Fruit fly (Drosophila melanogaster) whole organism, embryonic: ENCODE data around the gene CG1910.

Source experiments
- CG10321 ChIP-seq: fragments of 200-800 bp; sonication (Bioruptor generic); IDR thresholded peaks from 2 replicates; pipeline ENCODE4 v1.3.6; 2022; ENCODE audit warnings: missing biosample characterization, missing genetic modification characterization
- CG10431 ChIP-seq: fragments of 200-800 bp; sonication (Bioruptor generic); optimal IDR thresholded peaks from 3 replicates; lab custom pipeline; 2018; ENCODE audit warnings: missing biosample characterization, mild to moderate bottlenecking, missing genetic modification characterization
- CG10979 ChIP-seq: fragments of 200-800 bp; sonication (Bioruptor generic); optimal IDR thresholded peaks from 2 replicates; lab custom pipeline; 2018; ENCODE audit warnings: missing biosample characterization, mild to moderate bottlenecking, missing genetic modification characterization, moderate library complexity
- CG11560 ChIP-seq: fragments of 200-800 bp; sonication (Bioruptor generic); IDR thresholded peaks from 3 replicates; pipeline ENCODE4 v1.3.6; 2022; ENCODE audit warnings: missing biosample characterization, missing genetic modification characterization
- CG12299 ChIP-seq: fragments of 200-800 bp; sonication (Bioruptor generic); optimal IDR thresholded peaks from 2 replicates; lab custom pipeline; 2018; ENCODE audit warnings: missing biosample characterization, mild to moderate bottlenecking, missing genetic modification characterization
- CG1233 ChIP-seq: fragments of 200-800 bp; sonication (Bioruptor generic); optimal IDR thresholded peaks from 4 replicates; lab custom pipeline; 2018; ENCODE audit warnings: missing biosample characterization, mild to moderate bottlenecking, missing genetic modification characterization
- CG15011 ChIP-seq: fragments of 200-800 bp; sonication (Bioruptor generic); optimal IDR thresholded peaks from 3 replicates; lab custom pipeline; 2018; ENCODE audit warnings: missing biosample characterization, mild to moderate bottlenecking, missing genetic modification characterization
- CG15696 ChIP-seq: fragments of 200-800 bp; sonication (Bioruptor generic); optimal IDR thresholded peaks from 2 replicates; lab custom pipeline; 2019; ENCODE audit warnings: missing biosample characterization, mild to moderate bottlenecking, missing genetic modification characterization, moderate library complexity
- CG1832 ChIP-seq: fragments of 200-800 bp; sonication (Bioruptor generic); optimal IDR thresholded peaks from 2 replicates; lab custom pipeline; 2017; ENCODE audit warnings: missing biosample characterization, mild to moderate bottlenecking, missing genetic modification characterization, inconsistent platforms
- CG2116 ChIP-seq: fragments of 200-800 bp; sonication (Bioruptor generic); optimal IDR thresholded peaks from 3 replicates; lab custom pipeline; 2018; ENCODE audit warnings: missing biosample characterization, mild to moderate bottlenecking, missing genetic modification characterization
- CG2875 ChIP-seq: fragments of 200-800 bp; sonication (Bioruptor generic); optimal IDR thresholded peaks from 2 replicates; lab custom pipeline; 2017; ENCODE audit warnings: missing biosample characterization, mild to moderate bottlenecking, missing genetic modification characterization, missing genetic modification reagents
- CG2889 ChIP-seq: fragments of 200-800 bp; sonication (Bioruptor generic); IDR thresholded peaks from 3 replicates; pipeline ENCODE4 v1.3.6; 2022; ENCODE audit warnings: missing biosample characterization, missing genetic modification characterization
- CG30020 ChIP-seq: fragments of 200-800 bp; optimal IDR thresholded peaks from 2 replicates; lab custom pipeline; 2019; ENCODE audit warnings: missing biosample characterization, mild to moderate bottlenecking, missing genetic modification characterization, moderate library complexity
- CG30403 ChIP-seq: fragments of 200-800 bp; sonication (Bioruptor generic); optimal IDR thresholded peaks from 3 replicates; lab custom pipeline; 2016; ENCODE audit warnings: missing biosample characterization, missing genetic modification characterization
- CG3065 ChIP-seq: fragments of 200-800 bp; sonication (Bioruptor generic); optimal IDR thresholded peaks from 2 replicates; lab custom pipeline; 2016; ENCODE audit warnings: missing biosample characterization, missing genetic modification characterization
- CG31224 ChIP-seq: fragments of 200-800 bp; sonication (Bioruptor generic); IDR thresholded peaks from 2 replicates; pipeline ENCODE4 v1.3.6; 2022; ENCODE audit warnings: missing biosample characterization, missing genetic modification characterization
- CG32767 ChIP-seq: fragments of 200-800 bp; sonication (Bioruptor generic); IDR thresholded peaks from 2 replicates; pipeline ENCODE4 v1.3.6; 2022; ENCODE audit warnings: missing biosample characterization, missing genetic modification characterization
- CG4404 ChIP-seq: fragments of 200-800 bp; sonication (Bioruptor generic); IDR thresholded peaks from 2 replicates; pipeline ENCODE4 v1.3.6; 2022; ENCODE audit warnings: missing biosample characterization, missing genetic modification characterization
- CG6654 ChIP-seq: fragments of 200-800 bp; sonication (Bioruptor generic); optimal IDR thresholded peaks from 2 replicates; lab custom pipeline; 2017; ENCODE audit warnings: missing biosample characterization, mild to moderate bottlenecking, missing genetic modification characterization
- CG7963 ChIP-seq: fragments of 200-800 bp; sonication (Bioruptor generic); IDR thresholded peaks from 3 replicates; pipeline ENCODE4 v1.3.6; 2022; ENCODE audit warnings: missing biosample characterization, missing genetic modification characterization; ENCODE audit not compliant: partially characterized antibody
- CG8290 ChIP-seq, 3 experiments: fragments of 200-800 bp; sonication (Bioruptor generic); optimal IDR thresholded peaks; 2 replicates each; lab custom pipeline; 2016 to 2019; ENCODE audit warnings: missing biosample characterization in 3 of 3, missing genetic modification characterization in 3 of 3, mild to moderate bottlenecking in 2 of 3, moderate library complexity in 1 of 3
- CG8944 ChIP-seq: fragments of 200-800 bp; sonication (Bioruptor generic); optimal IDR thresholded peaks from 3 replicates; lab custom pipeline; 2016; ENCODE audit warnings: missing biosample characterization, missing genetic modification characterization
- CG9797 ChIP-seq: fragments of 200-800 bp; sonication (Bioruptor generic); optimal IDR thresholded peaks from 3 replicates; lab custom pipeline; 2018; ENCODE audit warnings: missing biosample characterization, mild to moderate bottlenecking, missing genetic modification characterization
- Camta ChIP-seq: fragments of 200-800 bp; sonication (Bioruptor generic); optimal IDR thresholded peaks from 2 replicates; lab custom pipeline; 2016; ENCODE audit warnings: missing biosample characterization, missing genetic modification characterization
- D19A ChIP-seq: fragments of 200-800 bp; optimal IDR thresholded peaks from 3 replicates; lab custom pipeline; 2019; ENCODE audit warnings: missing biosample characterization, mild to moderate bottlenecking, missing genetic modification characterization, moderate library complexity
- Ets97D ChIP-seq: fragments of 200-800 bp; sonication (Bioruptor generic); optimal IDR thresholded peaks from 3 replicates; lab custom pipeline; 2016; ENCODE audit warnings: missing biosample characterization, missing genetic modification characterization
- Gug ChIP-seq: fragments of 200-800 bp; sonication (Bioruptor generic); IDR thresholded peaks from 4 replicates; pipeline ENCODE4 v1.3.6; 2022; ENCODE audit warnings: missing biosample characterization, missing genetic modification characterization
- H2.0 ChIP-seq: fragments of 200-800 bp; sonication (Bioruptor generic); IDR thresholded peaks from 2 replicates; pipeline ENCODE4 v1.3.6; 2022; ENCODE audit warnings: missing biosample characterization, missing genetic modification characterization
- HmgZ ChIP-seq: fragments of 200-800 bp; sonication (Bioruptor generic); optimal IDR thresholded peaks from 2 replicates; lab custom pipeline; 2018; ENCODE audit warnings: missing biosample characterization, mild to moderate bottlenecking, missing genetic modification characterization
- Hmr ChIP-seq: fragments of 200-800 bp; sonication (Bioruptor generic); optimal IDR thresholded peaks from 3 replicates; lab custom pipeline; 2017; ENCODE audit warnings: mild to moderate bottlenecking, missing biosample characterization, missing genetic modification reagents, missing genetic modification characterization
- Hr51 ChIP-seq, 2 experiments: fragments of 200-800 bp; sonication (Bioruptor generic); optimal IDR thresholded peaks; 2 replicates in 1 of 2; 3 replicates in 1 of 2; lab custom pipeline; 2016 to 2018; ENCODE audit warnings: missing biosample characterization in 2 of 2, missing genetic modification characterization in 2 of 2, mild to moderate bottlenecking in 1 of 2, moderate library complexity in 1 of 2
- Jarid2 ChIP-seq: fragments of 200-800 bp; sonication (Bioruptor generic); optimal IDR thresholded peaks from 3 replicates; lab custom pipeline; 2017; ENCODE audit warnings: mild to moderate bottlenecking, missing biosample characterization, missing genetic modification reagents, missing genetic modification characterization
- Lim3 ChIP-seq: fragments of 200-800 bp; sonication (Bioruptor generic); IDR thresholded peaks from 2 replicates; pipeline ENCODE4 v1.3.6; 2022; ENCODE audit warnings: missing biosample characterization, missing genetic modification characterization
- Lpt ChIP-seq: fragments of >200 bp; optimal IDR thresholded peaks from 2 replicates; lab custom pipeline; 2018; ENCODE audit warnings: missing biosample characterization, missing genetic modification characterization
- Myb ChIP-seq: fragments of 200-800 bp; sonication (Bioruptor generic); optimal IDR thresholded peaks from 2 replicates; lab custom pipeline; 2016; ENCODE audit warnings: missing biosample characterization, missing genetic modification characterization
- Neu2 ChIP-seq: fragments of 200-800 bp; sonication (Bioruptor generic); optimal IDR thresholded peaks from 3 replicates; lab custom pipeline; 2016; ENCODE audit warnings: missing biosample characterization, missing genetic modification characterization, borderline replicate concordance
- Opbp ChIP-seq: fragments of 200-800 bp; sonication (Bioruptor generic); IDR thresholded peaks from 3 replicates; pipeline ENCODE4 v1.3.6; 2022; ENCODE audit warnings: missing biosample characterization, missing genetic modification characterization; ENCODE audit not compliant: partially characterized antibody
- Optix ChIP-seq: fragments of 200-800 bp; sonication (Bioruptor generic); IDR thresholded peaks from 3 replicates; pipeline ENCODE4 v1.3.6; 2022; ENCODE audit warnings: missing biosample characterization, missing genetic modification characterization
- bigmax ChIP-seq: fragments of 200-800 bp; sonication (Bioruptor generic); optimal IDR thresholded peaks from 2 replicates; lab custom pipeline; 2018; ENCODE audit warnings: missing biosample characterization, mild to moderate bottlenecking, missing genetic modification characterization
- cas ChIP-seq: fragments of 200-800 bp; sonication (Bioruptor generic); IDR thresholded peaks from 2 replicates; pipeline ENCODE4 v1.3.6; 2022; ENCODE audit warnings: missing biosample characterization, missing genetic modification characterization
- crc ChIP-seq: fragments of 200-800 bp; sonication (Bioruptor generic); optimal IDR thresholded peaks from 2 replicates; lab custom pipeline; 2016; ENCODE audit warnings: missing biosample characterization, missing genetic modification characterization
- gce ChIP-seq: fragments of 200-800 bp; sonication (Bioruptor generic); IDR thresholded peaks from 3 replicates; pipeline ENCODE4 v1.3.6; 2022; ENCODE audit warnings: missing biosample characterization, missing genetic modification characterization
- her ChIP-seq: fragments of 200-800 bp; sonication (Bioruptor generic); optimal IDR thresholded peaks from 2 replicates; lab custom pipeline; 2016; ENCODE audit warnings: missing biosample characterization, missing genetic modification characterization
- insv ChIP-seq, 2 experiments: fragments of 200-800 bp; sonication (Bioruptor generic); optimal IDR thresholded peaks; 3 replicates each; lab custom pipeline; 2016 to 2018; ENCODE audit warnings: missing biosample characterization in 2 of 2, missing genetic modification characterization in 2 of 2
- kah ChIP-seq: fragments of 200-800 bp; sonication (Bioruptor generic); optimal IDR thresholded peaks from 2 replicates; lab custom pipeline; 2018; ENCODE audit warnings: missing biosample characterization, mild to moderate bottlenecking, missing genetic modification characterization
- peb ChIP-seq: fragments of 200-800 bp; sonication (Bioruptor generic); IDR thresholded peaks from 2 replicates; pipeline ENCODE4 v1.3.6; 2022; ENCODE audit warnings: missing biosample characterization, missing genetic modification characterization
- psq ChIP-seq: fragments of 200-800 bp; sonication (Bioruptor generic); optimal IDR thresholded peaks from 2 replicates; lab custom pipeline; 2017; ENCODE audit warnings: missing biosample characterization, missing genetic modification characterization
- pum ChIP-seq: fragments of 200-800 bp; sonication (Bioruptor generic); optimal IDR thresholded peaks from 2 replicates; lab custom pipeline; 2016; ENCODE audit warnings: missing biosample characterization, missing genetic modification characterization
- slp2 ChIP-seq: fragments of 200-800 bp; sonication (Bioruptor generic); optimal IDR thresholded peaks from 2 replicates; lab custom pipeline; 2016; ENCODE audit warnings: missing biosample characterization, missing genetic modification characterization
- sob ChIP-seq: fragments of 200-800 bp; sonication (Bioruptor generic); IDR thresholded peaks from 2 replicates; pipeline ENCODE4 v1.3.6; 2022; ENCODE audit warnings: missing biosample characterization, missing genetic modification characterization
- tgo ChIP-seq: fragments of 200-800 bp; sonication (Bioruptor generic); IDR thresholded peaks from 3 replicates; pipeline ENCODE4 v1.3.6; 2022; ENCODE audit warnings: missing biosample characterization, missing genetic modification characterization
- wek ChIP-seq: fragments of 200-800 bp; sonication (Bioruptor generic); optimal IDR thresholded peaks from 3 replicates; lab custom pipeline; 2018; ENCODE audit warnings: missing biosample characterization, mild to moderate bottlenecking, missing genetic modification characterization, moderate library complexity

CG1910 gene

DNA sequence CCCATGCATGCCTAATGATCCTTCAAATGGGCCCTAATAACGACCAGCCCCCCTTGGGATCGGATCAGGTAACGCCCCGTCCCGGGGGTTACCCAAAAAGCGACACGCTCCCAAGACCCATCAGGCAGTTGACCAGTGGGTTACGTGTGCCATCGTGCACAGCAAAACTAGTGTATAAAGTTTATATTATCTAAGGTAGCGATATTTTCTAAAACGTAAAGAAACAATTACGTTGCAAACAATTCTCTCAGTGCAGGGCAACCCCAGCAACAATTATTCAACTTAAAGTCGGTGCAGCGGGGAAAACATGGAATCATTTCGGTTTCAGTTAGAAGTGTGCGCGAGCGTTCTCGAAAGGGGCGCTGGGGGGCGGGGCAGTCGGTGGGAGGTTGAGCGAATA, 34.9 kb upstream of the CG1910 start (continued):
- TF ChIP-seq Gug (no peak), sob (no peak), peb (no peak), CG2889 (GFP tag; lab: Robert Waterston, UW) (no peak), CG9797 (GFP tag; lab: Kevin White, UChicago) (no peak), CG15011 (GFP tag; lab: Kevin White, UChicago) (no peak), crc (GFP tag; lab: Kevin White, UChicago) (no peak), insv (GFP tag; optimal IDR thresholded peaks at IDR 0.05; lab: Kevin White, UChicago) (no peak), Ets97D (no peak), CG10979 (tag; lab: Kevin White, UChicago) (peak; percentile 55), Lim3 (GFP tag; lab: Robert Waterston, UW) (no peak), kah (no peak), CG1233 (GFP tag; lab: Kevin White, UChicago) (no peak), CG8944 (GFP tag; lab: Kevin White, UChicago) (no peak), Neu2 (no peak), Hmr (GFP tag; lab: Kevin White, UChicago) (no peak), pum (GFP tag; lab: Kevin White, UChicago) (no peak), slp2 (no peak), wek (GFP tag; lab: Kevin White, UChicago) (no peak), Myb (GFP tag; lab: Kevin White, UChicago) (no peak), tgo (no peak), Opbp (GFP tag; lab: Robert Waterston, UW) (no peak), Hr51 (GFP tag; optimal IDR thresholded peaks at IDR 0.05; lab: Kevin White, UChicago) (no peak), CG15696 (tag; lab: Kevin White, UChicago) (no peak), CG31224 (no peak), H2.0 (GFP tag; lab: Robert Waterston, UW) (no peak), CG6654 (GFP tag; lab: Kevin White, UChicago) (no peak), CG32767 (GFP tag; lab: Robert Waterston, UW) (no peak), CG11560 (no peak), CG30020 (tag; lab: Kevin White, UChicago) (no peak), Lpt (GFP tag; lab: Kevin White, UChicago) (no peak), CG30403 (peak; percentile 3), her (no peak), CG3065 (GFP tag; lab: Kevin White, UChicago) (peak; percentile 64), HmgZ (tag; lab: Kevin White, UChicago) (no peak), D19A (tag; lab: Kevin White, UChicago) (peak; percentile 14), CG10431 (no peak), CG8290 (GFP tag; optimal IDR thresholded peaks at IDR 0.05; lab: Kevin White, UChicago) (no peak), CG8290 (tag; optimal IDR thresholded peaks at IDR 0.05; lab: Kevin White, UChicago) (no peak), CG12299 (no peak), bigmax (GFP tag; lab: Kevin White, UChicago) (no peak), CG4404 (no peak), CG7963 (GFP tag; lab: Robert Waterston, UW) (no peak), CG1832 (GFP tag; lab: Kevin White, UChicago) (no peak), Jarid2 (GFP tag; lab: Kevin White, UChicago) (no peak), CG2875 (GFP tag; lab: Kevin White, UChicago) (no peak), CG10321 (GFP tag; lab: Robert Waterston, UW) (no peak), psq (GFP tag; lab: Kevin White, UChicago) (no peak), Optix (GFP tag; lab: Robert Waterston, UW) (no peak), Camta (GFP tag; lab: Kevin White, UChicago) (no peak), gce (0 out of 3 replicates have a peak, but pooled peaks have one; percentile 19), cas (GFP tag; lab: Robert Waterston, UW) (no peak), CG2116 (GFP tag; lab: Kevin White, UChicago) (no peak)
